Fruit fly (Drosophila melanogaster) whole organism, embryonic: ENCODE results near the gene RluA-1.

ENCODE experiments used
- Abd-B ChIP-seq: fragments of 200-800 bp; sonication (Bioruptor generic); optimal IDR thresholded peaks from 2 replicates; lab custom pipeline; 2018; ENCODE audit warnings: missing biosample characterization, mild to moderate bottlenecking, missing genetic modification characterization, moderate library complexity
- Adf1 ChIP-seq: fragments of 200-800 bp; sonication (Bioruptor generic); IDR thresholded peaks from 2 replicates; pipeline ENCODE4 v1.3.6; 2022; ENCODE audit warnings: missing biosample characterization, missing genetic modification characterization
- Awh ChIP-seq: fragments of 200-800 bp; sonication (Bioruptor generic); IDR thresholded peaks from 2 replicates; pipeline ENCODE4, ENCODE4 v1.3.6; 2022; ENCODE audit warnings: missing biosample characterization, missing genetic modification characterization
- Blimp-1 ChIP-seq: fragments of 200-800 bp; sonication (Bioruptor generic); optimal IDR thresholded peaks from 3 replicates; lab custom pipeline; 2018; ENCODE audit warnings: missing biosample characterization, missing genetic modification characterization, mild to moderate bottlenecking, moderate library complexity, missing genetic modification reagents
- CG10147 ChIP-seq: fragments of 200-800 bp; sonication (Bioruptor generic); optimal IDR thresholded peaks from 2 replicates; lab custom pipeline; 2019; ENCODE audit warnings: missing biosample characterization, mild to moderate bottlenecking, missing genetic modification characterization, moderate library complexity
- CG10274 ChIP-seq: fragments of 200-800 bp; sonication (Bioruptor generic); optimal IDR thresholded peaks from 3 replicates; lab custom pipeline; 2017; ENCODE audit warnings: missing biosample characterization, mild to moderate bottlenecking, missing genetic modification characterization
- CG10321 ChIP-seq: fragments of 200-800 bp; sonication (Bioruptor generic); IDR thresholded peaks from 2 replicates; pipeline ENCODE4 v1.3.6; 2022; ENCODE audit warnings: missing biosample characterization, missing genetic modification characterization
- CG10431 ChIP-seq: fragments of 200-800 bp; sonication (Bioruptor generic); optimal IDR thresholded peaks from 3 replicates; lab custom pipeline; 2018; ENCODE audit warnings: missing biosample characterization, mild to moderate bottlenecking, missing genetic modification characterization
- CG10543 ChIP-seq: fragments of 200-800 bp; sonication (Bioruptor generic); optimal IDR thresholded peaks from 3 replicates; lab custom pipeline; 2017; ENCODE audit warnings: missing biosample characterization, mild to moderate bottlenecking, missing genetic modification characterization, moderate library complexity
- CG11093 ChIP-seq: fragments of 200-800 bp; sonication (Bioruptor generic); IDR thresholded peaks from 3 replicates; pipeline ENCODE4 v1.3.6; 2022; ENCODE audit warnings: missing biosample characterization, missing genetic modification characterization
- CG11560 ChIP-seq: fragments of 200-800 bp; sonication (Bioruptor generic); IDR thresholded peaks from 3 replicates; pipeline ENCODE4 v1.3.6; 2022; ENCODE audit warnings: missing biosample characterization, missing genetic modification characterization
- CG12155 ChIP-seq: fragments of 200-800 bp; sonication (Bioruptor generic); optimal IDR thresholded peaks from 3 replicates; lab custom pipeline; 2016; ENCODE audit warnings: missing biosample characterization, missing genetic modification characterization
- CG12236 ChIP-seq: fragments of 200-800 bp; sonication (Bioruptor generic); optimal IDR thresholded peaks from 2 replicates; lab custom pipeline; 2016; ENCODE audit warnings: missing biosample characterization, missing genetic modification characterization
- CG12299 ChIP-seq: fragments of 200-800 bp; sonication (Bioruptor generic); optimal IDR thresholded peaks from 2 replicates; lab custom pipeline; 2018; ENCODE audit warnings: missing biosample characterization, mild to moderate bottlenecking, missing genetic modification characterization
- CG14710 ChIP-seq: fragments of 200-800 bp; sonication (Bioruptor generic); optimal IDR thresholded peaks from 3 replicates; lab custom pipeline; 2019; ENCODE audit warnings: missing biosample characterization, mild to moderate bottlenecking, missing genetic modification characterization, moderate library complexity
- CG15479 ChIP-seq: fragments of 200-800 bp; sonication (Bioruptor generic); optimal IDR thresholded peaks from 3 replicates; lab custom pipeline; 2019; ENCODE audit warnings: missing biosample characterization, mild to moderate bottlenecking, missing genetic modification characterization, moderate library complexity
- CG15601 ChIP-seq: fragments of 200-800 bp; sonication (Bioruptor generic); optimal IDR thresholded peaks from 3 replicates; lab custom pipeline; 2019; ENCODE audit warnings: missing biosample characterization, mild to moderate bottlenecking, missing genetic modification characterization, moderate library complexity
- CG15696 ChIP-seq: fragments of 200-800 bp; sonication (Bioruptor generic); optimal IDR thresholded peaks from 2 replicates; lab custom pipeline; 2019; ENCODE audit warnings: missing biosample characterization, mild to moderate bottlenecking, missing genetic modification characterization, moderate library complexity
- CG18764 ChIP-seq: fragments of 200-800 bp; sonication (Bioruptor generic); optimal IDR thresholded peaks from 3 replicates; lab custom pipeline; 2016; ENCODE audit warnings: missing biosample characterization, missing genetic modification characterization
- CG30403 ChIP-seq: fragments of 200-800 bp; sonication (Bioruptor generic); optimal IDR thresholded peaks from 3 replicates; lab custom pipeline; 2016; ENCODE audit warnings: missing biosample characterization, missing genetic modification characterization
- CG32532 ChIP-seq: fragments of 200-800 bp; sonication (Bioruptor generic); IDR thresholded peaks from 2 replicates; pipeline ENCODE4 v1.3.6; 2022; ENCODE audit warnings: missing biosample characterization, missing genetic modification characterization
- CG3407 ChIP-seq: fragments of 200-800 bp; sonication (Bioruptor generic); optimal IDR thresholded peaks from 2 replicates; lab custom pipeline; 2018; ENCODE audit warnings: missing biosample characterization, mild to moderate bottlenecking, missing genetic modification characterization
- CG4404 ChIP-seq: fragments of 200-800 bp; sonication (Bioruptor generic); IDR thresholded peaks from 2 replicates; pipeline ENCODE4 v1.3.6; 2022; ENCODE audit warnings: missing biosample characterization, missing genetic modification characterization
- CG6254 ChIP-seq: fragments of 200-800 bp; sonication (Bioruptor generic); optimal IDR thresholded peaks from 3 replicates; lab custom pipeline; 2017; ENCODE audit warnings: mild to moderate bottlenecking, missing biosample characterization, missing genetic modification reagents, missing genetic modification characterization
- CG6813 ChIP-seq: fragments of 200-800 bp; sonication (Bioruptor generic); optimal IDR thresholded peaks from 2 replicates; lab custom pipeline; 2017; ENCODE audit warnings: missing biosample characterization, missing genetic modification characterization, mild to moderate bottlenecking, moderate library complexity, missing genetic modification reagents
- CTCF ChIP-seq: fragments of 200-800 bp; sonication (Bioruptor generic); optimal IDR thresholded peaks from 2 replicates; lab custom pipeline; 2017; ENCODE audit warnings: missing biosample characterization, mild to moderate bottlenecking, missing genetic modification characterization, moderate library complexity
- Dp ChIP-seq: fragments of 200-800 bp; sonication (Bioruptor generic); optimal IDR thresholded peaks from 2 replicates; lab custom pipeline; 2018; ENCODE audit warnings: missing biosample characterization, mild to moderate bottlenecking, missing genetic modification characterization, moderate library complexity
- Hmr ChIP-seq: fragments of 200-800 bp; sonication (Bioruptor generic); optimal IDR thresholded peaks from 3 replicates; lab custom pipeline; 2017; ENCODE audit warnings: mild to moderate bottlenecking, missing biosample characterization, missing genetic modification reagents, missing genetic modification characterization
- Hr3 ChIP-seq: fragments of 200-800 bp; sonication (Bioruptor generic); optimal IDR thresholded peaks from 3 replicates; lab custom pipeline; 2016; ENCODE audit warnings: missing biosample characterization, missing genetic modification characterization
- Mad ChIP-seq: fragments of 200-800 bp; sonication (Bioruptor generic); optimal IDR thresholded peaks from 2 replicates; lab custom pipeline; 2016; ENCODE audit warnings: missing biosample characterization, missing genetic modification characterization
- Med ChIP-seq: fragments of 200-800 bp; sonication (Bioruptor generic); peaks from one replicate; lab custom pipeline; 2016; ENCODE audit warnings: missing biosample characterization, missing genetic modification characterization, mild to moderate bottlenecking, inconsistent platforms, moderate library complexity
- Oaz ChIP-seq: fragments of 200-800 bp; sonication (Bioruptor generic); IDR thresholded peaks from 2 replicates; pipeline ENCODE4 v1.3.6; 2022; ENCODE audit warnings: missing biosample characterization, missing genetic modification characterization
- Oli ChIP-seq: fragments of 200-800 bp; sonication (Bioruptor generic); optimal IDR thresholded peaks from 2 replicates; lab custom pipeline; 2018; ENCODE audit warnings: missing biosample characterization, mild to moderate bottlenecking, missing genetic modification characterization, moderate library complexity
- Opbp ChIP-seq: fragments of 200-800 bp; sonication (Bioruptor generic); IDR thresholded peaks from 3 replicates; pipeline ENCODE4 v1.3.6; 2022; ENCODE audit warnings: missing biosample characterization, missing genetic modification characterization; ENCODE audit not compliant: partially characterized antibody
- Sox102F ChIP-seq: fragments of 200-800 bp; sonication (Bioruptor generic); optimal IDR thresholded peaks from 2 replicates; lab custom pipeline; 2018; ENCODE audit warnings: missing biosample characterization, mild to moderate bottlenecking, missing genetic modification characterization, moderate library complexity
- al ChIP-seq: fragments of 200-800 bp; sonication (Bioruptor generic); IDR thresholded peaks from 2 replicates; pipeline ENCODE4 v1.3.6; 2022; ENCODE audit warnings: missing biosample characterization, missing genetic modification characterization
- dan ChIP-seq: fragments of 200-800 bp; sonication (Bioruptor generic); IDR thresholded peaks from 2 replicates; pipeline ENCODE4 v1.3.6; 2022; ENCODE audit warnings: missing biosample characterization, missing genetic modification characterization
- gem ChIP-seq: fragments of 200-800 bp; sonication (Bioruptor generic); optimal IDR thresholded peaks from 2 replicates; lab custom pipeline; 2019; ENCODE audit warnings: missing biosample characterization, mild to moderate bottlenecking, missing genetic modification characterization, moderate library complexity
- grn ChIP-seq: fragments of 200-800 bp; sonication (Bioruptor generic); optimal IDR thresholded peaks from 3 replicates; lab custom pipeline; 2017; ENCODE audit warnings: missing biosample characterization, missing genetic modification characterization
- gro ChIP-seq: fragments of 200-800 bp; sonication (Bioruptor generic); optimal IDR thresholded peaks from 2 replicates; lab custom pipeline; 2016; ENCODE audit warnings: missing biosample characterization, missing genetic modification characterization
- jigr1 ChIP-seq: fragments of 200-800 bp; sonication (Bioruptor generic); IDR thresholded peaks from 3 replicates; pipeline ENCODE4 v1.3.6; 2022; ENCODE audit warnings: missing biosample characterization, missing genetic modification characterization
- jing ChIP-seq: fragments of 200-800 bp; sonication (Bioruptor generic); optimal IDR thresholded peaks from 2 replicates; lab custom pipeline; 2018; ENCODE audit warnings: missing biosample characterization, mild to moderate bottlenecking, missing genetic modification characterization
- kah ChIP-seq: fragments of 200-800 bp; sonication (Bioruptor generic); optimal IDR thresholded peaks from 2 replicates; lab custom pipeline; 2018; ENCODE audit warnings: missing biosample characterization, mild to moderate bottlenecking, missing genetic modification characterization
- knrl ChIP-seq: fragments of 200-800 bp; sonication (Bioruptor generic); IDR thresholded peaks from 3 replicates; pipeline ENCODE4 v1.3.6; 2022; ENCODE audit warnings: missing biosample characterization, missing genetic modification characterization; ENCODE audit not compliant: partially characterized antibody
- luna ChIP-seq: fragments of 200-800 bp; sonication (Bioruptor generic); optimal IDR thresholded peaks from 2 replicates; lab custom pipeline; 2016; ENCODE audit warnings: missing biosample characterization, missing genetic modification characterization
- nerfin-1 ChIP-seq: fragments of 200-800 bp; sonication (Bioruptor generic); optimal IDR thresholded peaks from 3 replicates; lab custom pipeline; 2019; ENCODE audit warnings: missing biosample characterization, mild to moderate bottlenecking, missing genetic modification characterization, moderate library complexity
- prd ChIP-seq, 3 experiments: fragments of >200 bp in 2 of 3; fragments of 200-800 bp in 1 of 3; sonication (Bioruptor generic) in 1 of 3; optimal IDR thresholded peaks in 2 of 3; IDR thresholded peaks in 1 of 3; 2 replicates in 2 of 3; 3 replicates in 1 of 3; pipeline versions ENCODE4 v1.3.6 to Lab custom; 2017 to 2022; ENCODE audit warnings: missing biosample characterization in 1 of 3, missing genetic modification characterization in 1 of 3
- sd ChIP-seq: fragments of 200-800 bp; sonication (Bioruptor generic); optimal IDR thresholded peaks from 3 replicates; lab custom pipeline; 2018; ENCODE audit warnings: missing biosample characterization, mild to moderate bottlenecking, missing genetic modification characterization, moderate library complexity
- sens ChIP-seq: fragments of 200-800 bp; sonication (Bioruptor generic); peaks from one replicate; lab custom pipeline; 2016; ENCODE audit warnings: missing biosample characterization, missing genetic modification characterization
- trem ChIP-seq: fragments of 200-800 bp; optimal IDR thresholded peaks from 3 replicates; lab custom pipeline; 2019; ENCODE audit warnings: missing biosample characterization, mild to moderate bottlenecking, missing genetic modification characterization, moderate library complexity
- wdn ChIP-seq: fragments of 200-800 bp; sonication (Bioruptor generic); IDR thresholded peaks from 2 replicates; pipeline ENCODE4 v1.3.6; 2022; ENCODE audit warnings: missing biosample characterization, missing genetic modification characterization
- z ChIP-seq: fragments of 200-800 bp; sonication (Bioruptor generic); IDR thresholded peaks from 3 replicates; pipeline ENCODE4 v1.3.6; 2022; ENCODE audit warnings: missing biosample characterization, missing genetic modification characterization

RluA-1 gene

DNA sequence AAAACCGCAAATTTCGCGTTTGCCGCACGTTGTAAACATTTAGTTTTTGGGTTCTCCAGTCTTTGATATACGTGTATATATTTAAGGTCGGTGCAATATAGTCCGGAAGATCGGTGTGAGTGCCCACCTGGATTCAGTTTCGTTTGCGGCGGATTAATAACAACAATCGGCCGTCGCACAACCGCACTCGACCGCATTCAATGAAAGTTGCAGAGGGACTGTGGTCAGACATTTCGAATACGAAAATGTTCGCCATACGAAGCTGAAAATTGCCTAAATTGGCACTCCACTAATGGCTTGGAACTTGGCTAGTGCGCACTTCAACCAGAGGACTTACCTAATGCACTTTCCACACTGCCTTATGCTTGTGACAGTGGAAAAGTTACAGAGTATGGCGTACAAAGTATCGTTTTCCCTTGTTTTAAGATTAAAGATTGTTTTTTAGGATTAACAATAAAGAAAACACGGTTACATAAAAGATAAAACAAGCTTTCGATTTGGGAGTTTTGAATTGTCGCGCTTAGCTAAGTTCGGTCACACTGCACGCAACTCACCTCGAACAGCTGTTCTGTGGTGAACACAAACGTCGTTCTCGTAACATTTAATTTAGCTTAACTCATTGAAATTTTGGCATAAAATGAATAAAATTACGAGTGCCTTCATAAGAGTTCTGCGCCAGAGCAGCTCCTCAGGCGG, 32.6 kb upstream of the RluA-1 start, which contains the start of the genes Myo31DF and CG6094 (continued):
- TF ChIP-seq CG18764 (GFP tag; lab: Kevin White, UChicago) (no peak), CG10274 (GFP tag; lab: Kevin White, UChicago) (no peak), gro (GFP tag; lab: Kevin White, UChicago) (peak; percentile 38), Dp (GFP tag; lab: Kevin White, UChicago) (peak; percentile 94), Med (GFP tag; lab: Kevin White, UChicago) (peak; percentile 93), CG11093 (GFP tag; lab: Robert Waterston, UW) (no peak), CTCF (GFP tag; lab: Kevin White, UChicago) (peak; percentile 75), CG12299 (tag; lab: Kevin White, UChicago) (no peak), CG30403 (GFP tag; lab: Kevin White, UChicago) (no peak), trem (tag; lab: Kevin White, UChicago) (peak; percentile 80), wdn (GFP tag; lab: Robert Waterston, UW) (no peak), nerfin-1 (no peak), sd (tag; lab: Kevin White, UChicago) (peak; percentile 65), CG6813 (GFP tag; lab: Kevin White, UChicago) (no peak), Hr3 (no peak), Mad (GFP tag; lab: Kevin White, UChicago) (peak; percentile 46), jigr1 (no peak), Abd-B (GFP tag; lab: Kevin White, UChicago) (peak; percentile 49), CG10321 (GFP tag; lab: Robert Waterston, UW) (no peak; the same call in 1 of the 2 replicates), Hmr (peak; percentile 56), CG15479 (GFP tag; lab: Kevin White, UChicago) (no peak), CG12236 (no peak), CG12155 (GFP tag; lab: Kevin White, UChicago) (peak; percentile 50), knrl (GFP tag; lab: Robert Waterston, UW) (peak; percentile 57; the same call in 1 of the 3 replicates), CG11560 (tag; lab: Robert Waterston, UW) (no peak), Opbp (peak; percentile 66), prd (optimal IDR thresholded peaks at IDR 0.05; lab: Kevin White, UChicago) (no peak), prd (GFP tag; IDR thresholded peaks at IDR 0.05; lab: Robert Waterston, UW) (peak; percentile 17; the same call in 1 of the 3 replicates), CG4404 (GFP tag; lab: Robert Waterston, UW) (no peak), CG32532 (peak; percentile 51; the same call in 1 of the 2 replicates), luna (GFP tag; lab: Kevin White, UChicago) (no peak), CG14710 (tag; lab: Kevin White, UChicago) (peak; percentile 81), Adf1 (GFP tag; lab: Robert Waterston, UW) (peak; percentile 15; the same call in 1 of the 2 replicates), Sox102F (no peak), CG10147 (no peak), CG3407 (no peak), kah (GFP tag; lab: Kevin White, UChicago) (peak; percentile 36), CG6254 (GFP tag; lab: Kevin White, UChicago) (no peak), CG10543 (peak; percentile 44), jing (GFP tag; lab: Kevin White, UChicago) (no peak)

DNA sequence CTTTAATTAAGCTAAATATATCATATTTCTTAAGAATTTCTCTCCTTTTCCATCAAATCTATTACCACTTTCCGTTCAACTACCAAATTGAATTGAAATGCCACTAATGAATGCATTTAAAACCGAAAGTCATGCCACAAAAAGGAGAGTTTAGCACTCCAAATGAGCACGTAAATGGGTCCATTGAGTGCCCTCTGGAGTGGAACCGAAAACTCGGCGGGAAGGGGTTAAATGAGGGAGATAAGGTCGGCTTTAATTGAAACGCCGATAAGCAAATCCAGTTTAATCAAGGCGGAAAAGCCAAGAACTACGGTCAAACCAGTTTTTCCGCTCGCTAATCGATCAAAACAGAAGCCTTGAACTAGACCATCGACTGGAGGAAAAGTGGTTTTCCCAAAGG, 31.2 kb upstream of the RluA-1 start:
- TF ChIP-seq Oli (tag; lab: Kevin White, UChicago): no peak
- TF ChIP-seq grn (GFP tag; lab: Kevin White, UChicago): peak; percentile 33
- TF ChIP-seq CG15601 (tag; lab: Kevin White, UChicago): peak; percentile 57
- TF ChIP-seq al (GFP tag; lab: Robert Waterston, UW): no peak
- peak; percentile 5 for TF ChIP-seq gem (tag; lab: Kevin White, UChicago)
- TF ChIP-seq CG10431 (GFP tag; lab: Kevin White, UChicago): no peak
- TF ChIP-seq Awh (GFP tag; lab: Robert Waterston, UW): peak; percentile 76
- no peak for TF ChIP-seq dan
- peak; percentile 46 for TF ChIP-seq sens (GFP tag; lab: Kevin White, UChicago)
- peak; percentile 82 for TF ChIP-seq z
- TF ChIP-seq Oaz: no peak
- TF ChIP-seq Blimp-1 (GFP tag; lab: Kevin White, UChicago): peak; percentile 60
- no peak for TF ChIP-seq CG15696
